Worm (Caenorhabditis elegans): ENCODE results near the gene unc-8.

The unc-8 gene

ce11 chrIV:7178942-7179341, 18.0 kb upstream of the unc-8 start, which contains the start of gene C42D4.3:
TSS of gene C42D4.3 (plus strand) at chrIV:7179239.
- TF ChIP-seq hmbx-1 (tag; optimal IDR thresholded peaks at IDR 0.05), result no peak
- TF ChIP-seq ceh-13 (GFP tag; optimal IDR thresholded peaks at IDR 0.05), result no peak
- TF ChIP-seq tbx-11 (GFP tag; IDR thresholded peaks at IDR 0.05), result no peak
- TF ChIP-seq aly-1 (tag; optimal IDR thresholded peaks at IDR 0.05), result no peak
- no peak for TF ChIP-seq scrt-1 (GFP tag; IDR thresholded peaks at IDR 0.05)
- no peak for TF ChIP-seq tra-4 (tag; optimal IDR thresholded peaks at IDR 0.05)

- TF ChIP-seq aly-1 (tag; optimal IDR thresholded peaks at IDR 0.05), result no peak
- TF ChIP-seq scrt-1 (GFP tag; IDR thresholded peaks at IDR 0.05), result no peak
- no peak for TF ChIP-seq ets-7 (tag; optimal IDR thresholded peaks at IDR 0.05)
- no peak for TF ChIP-seq ceh-13 (GFP tag; optimal IDR thresholded peaks at IDR 0.05)
- no peak for TF ChIP-seq B0310.2 (tag; optimal IDR thresholded peaks at IDR 0.05)
- no peak for TF ChIP-seq hmg-4 (GFP tag; optimal IDR thresholded peaks at IDR 0.05)
- TF ChIP-seq ceh-36 (tag; optimal IDR thresholded peaks at IDR 0.05), result no peak
- no peak for TF ChIP-seq tra-4 (tag; optimal IDR thresholded peaks at IDR 0.05)
- TF ChIP-seq pes-1 (GFP tag; IDR thresholded peaks at IDR 0.05), result no peak
- no peak for TF ChIP-seq tbx-11 (GFP tag; IDR thresholded peaks at IDR 0.05)
- TF ChIP-seq ama-1 (optimal IDR thresholded peaks at IDR 0.05), result no peak
- no peak for TF ChIP-seq F13C5.2 (tag; optimal IDR thresholded peaks at IDR 0.05)
- TF ChIP-seq flt-1 (GFP tag; IDR thresholded peaks at IDR 0.05), result no peak
- TF ChIP-seq sea-1 (GFP tag; conservative IDR thresholded peaks at IDR 0.05), result no peak
- TF ChIP-seq tbx-37 (GFP tag; conservative IDR thresholded peaks at IDR 0.05), result no peak
- no peak for TF ChIP-seq hmbx-1 (tag; optimal IDR thresholded peaks at IDR 0.05)
- no peak for TF ChIP-seq hnd-1 (tag; optimal IDR thresholded peaks at IDR 0.05)
Observed at ce11 chrIV:7180304-7180703, 16.6 kb upstream of the unc-8 start, which contains the start of gene cest-10. TSS of gene cest-10 (plus strand) at chrIV:7180557.

ce11 chrIV:7182818-7183217, 14.1 kb upstream of the unc-8 start:
- TF ChIP-seq hmbx-1 (tag; optimal IDR thresholded peaks at IDR 0.05) (no peak), flt-1 (GFP tag; IDR thresholded peaks at IDR 0.05) (no peak), hnd-1 (tag; optimal IDR thresholded peaks at IDR 0.05) (no peak)

- TF ChIP-seq tra-4 (tag; optimal IDR thresholded peaks at IDR 0.05) (no peak), sea-1 (GFP tag; conservative IDR thresholded peaks at IDR 0.05) (no peak), hmg-4 (GFP tag; optimal IDR thresholded peaks at IDR 0.05) (no peak), hmbx-1 (tag; optimal IDR thresholded peaks at IDR 0.05) (no peak), ama-1 (optimal IDR thresholded peaks at IDR 0.05) (no peak), tbx-11 (GFP tag; IDR thresholded peaks at IDR 0.05) (no peak), F13C5.2 (tag; optimal IDR thresholded peaks at IDR 0.05) (no peak), tbx-37 (GFP tag; conservative IDR thresholded peaks at IDR 0.05) (no peak), ets-7 (tag; optimal IDR thresholded peaks at IDR 0.05) (no peak), flt-1 (GFP tag; IDR thresholded peaks at IDR 0.05) (no peak), ceh-13 (GFP tag; optimal IDR thresholded peaks at IDR 0.05) (no peak), scrt-1 (GFP tag; IDR thresholded peaks at IDR 0.05) (no peak), pes-1 (GFP tag; IDR thresholded peaks at IDR 0.05) (no peak), hnd-1 (tag; optimal IDR thresholded peaks at IDR 0.05) (no peak), ceh-36 (tag; optimal IDR thresholded peaks at IDR 0.05) (no peak)
Observed at ce11 chrIV:7184597-7184996, 12.4 kb upstream of the unc-8 start, which contains the start of gene clec-179. TSS of gene clec-179 (minus strand) at chrIV:7184697.

ce11 chrIV:7186756-7187155, 10.2 kb upstream of the unc-8 start, which contains the start of gene str-249:
TSS of gene str-249 (minus strand) at chrIV:7186856.
- no peak for TF ChIP-seq F13C5.2 (tag; optimal IDR thresholded peaks at IDR 0.05)
- no peak for TF ChIP-seq hmbx-1 (tag; optimal IDR thresholded peaks at IDR 0.05)
- TF ChIP-seq scrt-1 (GFP tag; IDR thresholded peaks at IDR 0.05), result no peak
- no peak for TF ChIP-seq flt-1 (GFP tag; IDR thresholded peaks at IDR 0.05)
- no peak for TF ChIP-seq hnd-1 (tag; optimal IDR thresholded peaks at IDR 0.05)
- TF ChIP-seq hmg-4 (GFP tag; optimal IDR thresholded peaks at IDR 0.05), result no peak
- no peak for TF ChIP-seq ets-7 (tag; optimal IDR thresholded peaks at IDR 0.05)
- no peak for TF ChIP-seq ceh-36 (tag; optimal IDR thresholded peaks at IDR 0.05)
- TF ChIP-seq sea-1 (GFP tag; conservative IDR thresholded peaks at IDR 0.05), result no peak
- no peak for TF ChIP-seq ama-1 (optimal IDR thresholded peaks at IDR 0.05)
- no peak for TF ChIP-seq B0310.2 (tag; optimal IDR thresholded peaks at IDR 0.05)

ce11 chrIV:7188030-7188429, 8.9 kb upstream of the unc-8 start, which contains the start of gene C42D4.13:
TSS of gene C42D4.13 (minus strand) at chrIV:7188130.
- TF ChIP-seq ets-7 (tag; optimal IDR thresholded peaks at IDR 0.05) (no peak), B0310.2 (tag; optimal IDR thresholded peaks at IDR 0.05) (no peak)

- TF ChIP-seq tra-4 (tag; optimal IDR thresholded peaks at IDR 0.05), result no peak
- TF ChIP-seq pes-1 (GFP tag; IDR thresholded peaks at IDR 0.05), result no peak
- no peak for TF ChIP-seq sea-1 (GFP tag; conservative IDR thresholded peaks at IDR 0.05)
Observed at ce11 chrIV:7188528-7189422, 8.2 kb upstream of the unc-8 start, which contains the start of gene srlf-7. TSS of gene srlf-7 (plus strand) at chrIV:7189287.

- TF ChIP-seq ets-7 (tag; optimal IDR thresholded peaks at IDR 0.05) (no peak), tra-4 (tag; optimal IDR thresholded peaks at IDR 0.05) (no peak), aly-1 (tag; optimal IDR thresholded peaks at IDR 0.05) (no peak), sea-1 (GFP tag; conservative IDR thresholded peaks at IDR 0.05) (no peak), scrt-1 (GFP tag; IDR thresholded peaks at IDR 0.05) (no peak), F13C5.2 (tag; optimal IDR thresholded peaks at IDR 0.05) (no peak), ama-1 (optimal IDR thresholded peaks at IDR 0.05) (no peak), flt-1 (GFP tag; IDR thresholded peaks at IDR 0.05) (no peak), ceh-13 (GFP tag; optimal IDR thresholded peaks at IDR 0.05) (no peak), hnd-1 (tag; optimal IDR thresholded peaks at IDR 0.05) (no peak), hmg-4 (GFP tag; optimal IDR thresholded peaks at IDR 0.05) (no peak), hmbx-1 (tag; optimal IDR thresholded peaks at IDR 0.05) (no peak), ceh-36 (tag; optimal IDR thresholded peaks at IDR 0.05) (no peak), pes-1 (GFP tag; IDR thresholded peaks at IDR 0.05) (no peak), tbx-11 (GFP tag; IDR thresholded peaks at IDR 0.05) (no peak), B0310.2 (tag; optimal IDR thresholded peaks at IDR 0.05) (no peak), tbx-37 (GFP tag; conservative IDR thresholded peaks at IDR 0.05) (no peak)
Observed at ce11 chrIV:7190409-7190808, 6.5 kb upstream of the unc-8 start.
